Worm (Caenorhabditis elegans) whole organism, L4 larva: ENCODE results near the gene ZK84.4.
"Not testable (repeated sequence)": the region's sequence is repeated elsewhere in the genome, so short reads cannot be mapped to it uniquely, and the experiment has no call there.

ENCODE experiments used
- D1046.2 ChIP-seq: fragments of 200-800 bp; sonication (Bioruptor generic); IDR thresholded peaks from 2 replicates; pipeline ENCODE4 v1.3.6; 2022; ENCODE audit warnings: missing genetic modification characterization, missing compliant biosample characterization
- T26A8.4 ChIP-seq: fragments of 200-800 bp; sonication (Bioruptor generic); IDR thresholded peaks from 2 replicates; pipeline ENCODE4 v1.3.6; 2022; ENCODE audit warnings: missing genetic modification characterization, missing compliant biosample characterization
- Y5F2A.4 ChIP-seq: fragments of 200-800 bp; sonication (Bioruptor generic); optimal IDR thresholded peaks from 2 replicates; lab custom pipeline; 2018; ENCODE audit warnings: mild to moderate bottlenecking, missing genetic modification characterization, missing compliant biosample characterization
- Y75B8A.6 ChIP-seq: fragments of 200-800 bp; sonication (Bioruptor generic); IDR thresholded peaks from 2 replicates; pipeline ENCODE4 v1.3.6; 2022; ENCODE audit warnings: missing genetic modification reagents, missing genetic modification characterization, missing compliant biosample characterization
- ama-1 ChIP-seq: fragments of 150-350 bp; optimal IDR thresholded peaks from 2 replicates; lab custom pipeline; 2014; ENCODE audit warnings: inconsistent platforms, mixed read lengths
- ceh-28 ChIP-seq: fragments of 150-350 bp; optimal IDR thresholded peaks from 2 replicates; lab custom pipeline; 2014; ENCODE audit warnings: missing biosample characterization, missing genetic modification reagents, missing genetic modification characterization
- ceh-32 ChIP-seq: sonication (generic microtip); optimal IDR thresholded peaks from 2 replicates; lab custom pipeline; 2016; ENCODE audit warnings: mild to moderate bottlenecking, missing genetic modification characterization, missing compliant biosample characterization; ENCODE audit not compliant: poor library complexity
- ceh-62 ChIP-seq: sonication (generic microtip); optimal IDR thresholded peaks from 2 replicates; lab custom pipeline; 2017; ENCODE audit warnings: missing biosample characterization, missing genetic modification characterization
- ces-1 ChIP-seq: fragments of 150-350 bp; sonication (generic microtip); optimal IDR thresholded peaks from 4 replicates; lab custom pipeline; 2014; ENCODE audit warnings: missing biosample characterization, missing genetic modification reagents, missing genetic modification characterization
- ctbp-1 ChIP-seq: fragments of 200-800 bp; sonication (Bioruptor generic); IDR thresholded peaks from 2 replicates; pipeline ENCODE4 v1.3.6; 2022; ENCODE audit warnings: missing genetic modification reagents, missing genetic modification characterization, missing compliant biosample characterization
- dmd-9 ChIP-seq: fragments of 200-800 bp; sonication (Bioruptor generic); IDR thresholded peaks from 2 replicates; pipeline ENCODE4 v1.3.6; 2022; ENCODE audit warnings: missing genetic modification reagents, missing genetic modification characterization, missing compliant biosample characterization
- fkh-10 ChIP-seq: fragments of 150-350 bp; optimal IDR thresholded peaks from 2 replicates; lab custom pipeline; 2014; ENCODE audit warnings: missing biosample characterization, missing genetic modification reagents, missing genetic modification characterization
- fos-1 ChIP-seq: fragments of 150-350 bp; optimal IDR thresholded peaks from 2 replicates; lab custom pipeline; 2014; ENCODE audit warnings: missing biosample characterization, missing genetic modification characterization
- hif-1 ChIP-seq, 2 experiments: sonication (generic microtip); optimal IDR thresholded peaks; 2 replicates each; lab custom pipeline; 2016 to 2017; ENCODE audit warnings: missing compliant biosample characterization in 2 of 2, missing genetic modification characterization in 2 of 2, missing genetic modification reagents in 2 of 2, missing genotype in 2 of 2, mild to moderate bottlenecking in 1 of 2
- hlh-11 ChIP-seq: fragments of 200-800 bp; sonication (Bioruptor generic); optimal IDR thresholded peaks from 2 replicates; lab custom pipeline; 2018; ENCODE audit warnings: mild to moderate bottlenecking, missing genetic modification characterization, missing compliant biosample characterization
- hmg-1.1 ChIP-seq: fragments of 200-800 bp; sonication (Bioruptor generic); IDR thresholded peaks from 2 replicates; pipeline ENCODE4 v1.3.6; 2022; ENCODE audit warnings: missing genetic modification reagents, missing genetic modification characterization, missing compliant biosample characterization
- lim-7 ChIP-seq: fragments of 200-800 bp; sonication (Bioruptor generic); IDR thresholded peaks from 2 replicates; pipeline ENCODE4 v1.3.6; 2022; ENCODE audit warnings: missing genetic modification characterization, missing compliant biosample characterization
- lin-1 ChIP-seq: fragments of 200-800 bp; sonication (Bioruptor generic); IDR thresholded peaks from 2 replicates; pipeline ENCODE4 v1.3.6; 2022; ENCODE audit warnings: missing genetic modification reagents, missing genetic modification characterization, missing compliant biosample characterization
- lin-29 ChIP-seq: fragments of 200-800 bp; sonication (Bioruptor generic); IDR thresholded peaks from 2 replicates; pipeline ENCODE4 v1.3.6; 2022; ENCODE audit warnings: missing genetic modification reagents, missing genetic modification characterization, missing compliant biosample characterization
- lin-38 ChIP-seq: fragments of 200-800 bp; sonication (Bioruptor generic); IDR thresholded peaks from 2 replicates; pipeline ENCODE4 v1.3.6; 2022; ENCODE audit warnings: missing genetic modification reagents, missing genetic modification characterization, missing compliant biosample characterization
- madf-5 ChIP-seq, 2 experiments: fragments of 200-800 bp; sonication (Bioruptor generic); IDR thresholded peaks; 2 replicates each; pipeline ENCODE4 v1.3.6; 2022; ENCODE audit warnings: missing compliant biosample characterization in 2 of 2, missing genetic modification characterization in 2 of 2
- mxl-3 ChIP-seq: fragments of 200-800 bp; sonication (Bioruptor generic); optimal IDR thresholded peaks from 2 replicates; lab custom pipeline; 2018; ENCODE audit warnings: mild to moderate bottlenecking, missing genetic modification characterization, missing compliant biosample characterization
- nhr-10 ChIP-seq: fragments of 150-350 bp; optimal IDR thresholded peaks from 2 replicates; lab custom pipeline; 2014; ENCODE audit warnings: missing biosample characterization, missing genetic modification characterization
- nhr-111 ChIP-seq: fragments of 200-800 bp; sonication (Bioruptor generic); optimal IDR thresholded peaks from 2 replicates; lab custom pipeline; 2018; ENCODE audit warnings: mild to moderate bottlenecking, missing genetic modification characterization, missing compliant biosample characterization
- nhr-237 ChIP-seq: sonication (generic microtip); optimal IDR thresholded peaks from 2 replicates; lab custom pipeline; 2017; ENCODE audit warnings: missing biosample characterization, missing genetic modification characterization
- nhr-25 ChIP-seq: sonication (generic microtip); optimal IDR thresholded peaks from 2 replicates; lab custom pipeline; 2017; ENCODE audit warnings: missing genetic modification characterization, mild to moderate bottlenecking, missing compliant biosample characterization, antibody characterized with exemption, moderate library complexity, borderline replicate concordance; ENCODE audit not compliant: insufficient read depth
- nhr-28 ChIP-seq: fragments of 150-350 bp; optimal IDR thresholded peaks from 2 replicates; lab custom pipeline; 2014; ENCODE audit warnings: missing biosample characterization, missing genetic modification characterization
- nhr-6 ChIP-seq: fragments of 150-350 bp; optimal IDR thresholded peaks from 2 replicates; lab custom pipeline; 2014; ENCODE audit warnings: missing biosample characterization, missing genetic modification characterization
- nhr-77 ChIP-seq: fragments of 150-350 bp; optimal IDR thresholded peaks from 2 replicates; lab custom pipeline; 2014; ENCODE audit warnings: missing biosample characterization, missing genetic modification characterization
- pqm-1 ChIP-seq: sonication (generic microtip); optimal IDR thresholded peaks from 2 replicates; lab custom pipeline; 2017; ENCODE audit warnings: missing biosample characterization, missing genetic modification characterization
- snpc-1.2 ChIP-seq: fragments of 200-800 bp; sonication (Bioruptor generic); IDR thresholded peaks from 2 replicates; pipeline ENCODE4 v1.3.6; 2022; ENCODE audit warnings: missing genetic modification reagents, missing genetic modification characterization, missing compliant biosample characterization
- spr-1 ChIP-seq: sonication (generic microtip); optimal IDR thresholded peaks from 2 replicates; lab custom pipeline; 2016; ENCODE audit warnings: mild to moderate bottlenecking, missing genetic modification characterization, missing compliant biosample characterization
- spr-3 ChIP-seq: fragments of 200-800 bp; sonication (Bioruptor generic); optimal IDR thresholded peaks from 2 replicates; lab custom pipeline; 2018; ENCODE audit warnings: mild to moderate bottlenecking, missing genetic modification characterization, missing compliant biosample characterization
- tag-97 ChIP-seq: fragments of 200-800 bp; sonication (Bioruptor generic); IDR thresholded peaks from 2 replicates; pipeline ENCODE4 v1.3.6; 2022; ENCODE audit warnings: missing genetic modification characterization, missing compliant biosample characterization
- unc-62 ChIP-seq, 3 experiments: fragments of 150-350 bp in 1 of 3; sonication (generic microtip); optimal IDR thresholded peaks in 2 of 3; peaks in 1 of 3; 1 replicate in 1 of 3; 2 replicates in 2 of 3; lab custom pipeline; 2014 to 2017; ENCODE audit warnings: missing biosample characterization in 3 of 3, missing genetic modification characterization in 3 of 3, missing genetic modification reagents in 3 of 3, missing genotype in 1 of 3
- zip-2 ChIP-seq: fragments of 150-350 bp; optimal IDR thresholded peaks from 2 replicates; lab custom pipeline; 2014; ENCODE audit warnings: missing biosample characterization, missing genetic modification characterization

The ZK84.4 gene

DNA sequence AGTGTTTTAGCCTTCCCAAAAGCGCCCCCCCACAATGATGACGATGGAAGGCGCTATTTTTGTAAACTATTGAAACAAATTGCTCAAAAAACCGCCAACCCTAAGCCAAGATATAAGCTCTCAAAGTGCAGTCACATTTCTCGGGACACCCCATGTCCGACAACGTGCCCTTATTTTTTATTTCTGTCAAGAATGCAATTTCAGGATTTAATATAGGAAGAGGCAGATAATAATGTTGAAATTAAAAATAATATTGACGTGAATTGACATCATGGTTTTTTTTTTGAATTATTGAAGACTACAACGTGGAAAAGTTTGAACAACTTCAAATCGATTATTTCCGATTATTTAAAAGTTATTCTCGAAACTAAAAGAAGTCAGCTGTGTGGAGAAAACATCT is 5.3 kb upstream of the ZK84.4 start, which contains the start of gene ZK84.2:
Gene ZK84.2 (plus strand): TSS at position 301 of the 400 bp plus-strand sequence.
- not testable (repeated sequence) for TF ChIP-seq hlh-11 (tag; lab: Kevin White, UChicago); T26A8.4 (GFP tag; lab: Robert Waterston, UW); tag-97

DNA sequence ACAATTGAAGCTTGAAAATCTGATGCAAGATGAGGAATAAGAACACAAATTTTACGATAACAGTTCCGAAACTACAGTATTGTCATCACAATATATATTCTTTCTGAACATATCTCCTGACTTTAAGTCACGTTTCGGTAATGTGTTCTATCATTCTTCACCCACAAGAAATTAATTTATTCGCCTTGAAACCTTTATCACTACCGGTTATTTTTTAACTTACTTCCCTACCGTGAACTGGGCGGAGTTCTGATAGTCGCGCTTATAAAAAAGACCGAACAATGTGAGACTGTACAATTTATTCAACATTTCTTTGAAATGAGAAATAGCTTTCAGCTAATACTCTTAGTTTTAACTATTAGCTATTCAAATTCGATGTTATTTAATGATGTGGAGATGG is 1.8 kb upstream of the ZK84.4 start, which contains the start of gene ins-20:
Gene ins-20 (plus strand): TSS at position 301 of the 400 bp plus-strand sequence.
- TF ChIP-seq nhr-237 (no peak), ceh-32 (tag; lab: Kevin White, UChicago) (no peak), Y5F2A.4 (no peak), nhr-111 (GFP tag; lab: Kevin White, UChicago) (no peak), lin-38 (no peak), nhr-77 (tag; lab: Kevin White, UChicago) (no peak), Y75B8A.6 (no peak), lin-29 (GFP tag; lab: Robert Waterston, UW) (no peak), nhr-28 (no peak), ama-1 (lab: Kevin White, UChicago) (no peak), D1046.2 (GFP tag; lab: Robert Waterston, UW) (no peak), pqm-1 (tag; lab: Kevin White, UChicago) (no peak)
- TF ChIP-seq, all 104 proteins: peak for 0

DNA sequence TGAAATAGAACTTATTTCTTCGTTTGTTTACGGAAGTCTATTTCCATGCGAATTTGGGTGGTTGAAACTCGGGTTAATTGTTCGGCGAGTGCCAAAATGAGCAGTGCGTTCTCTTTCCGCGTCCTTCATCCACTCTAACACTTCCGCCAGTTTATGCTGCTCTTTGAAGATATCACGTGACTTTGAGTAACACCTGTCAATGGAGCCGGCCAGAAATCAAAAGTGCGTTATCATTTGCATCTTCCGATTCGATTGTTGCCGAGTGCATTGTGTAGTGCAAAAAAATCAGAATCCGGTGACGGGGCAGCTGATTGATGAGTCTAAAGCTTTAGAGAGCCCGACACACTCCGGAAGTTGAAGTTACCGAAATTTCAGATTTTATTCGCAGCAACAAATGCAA is 7.8 kb downstream of the ZK84.4 start:
- TF ChIP-seq unc-62 (GFP tag; optimal IDR thresholded peaks at IDR 0.05 in 1 of 2; lab: Kevin White, UChicago) (peak in 1 of 2 experiments; percentile 93), unc-62 (tag; optimal IDR thresholded peaks at IDR 0.05; lab: Kevin White, UChicago) (no peak), nhr-10 (tag; lab: Kevin White, UChicago) (no peak), nhr-25 (tag; lab: Kevin White, UChicago) (no peak), spr-1 (tag; lab: Kevin White, UChicago) (no peak)

DNA sequence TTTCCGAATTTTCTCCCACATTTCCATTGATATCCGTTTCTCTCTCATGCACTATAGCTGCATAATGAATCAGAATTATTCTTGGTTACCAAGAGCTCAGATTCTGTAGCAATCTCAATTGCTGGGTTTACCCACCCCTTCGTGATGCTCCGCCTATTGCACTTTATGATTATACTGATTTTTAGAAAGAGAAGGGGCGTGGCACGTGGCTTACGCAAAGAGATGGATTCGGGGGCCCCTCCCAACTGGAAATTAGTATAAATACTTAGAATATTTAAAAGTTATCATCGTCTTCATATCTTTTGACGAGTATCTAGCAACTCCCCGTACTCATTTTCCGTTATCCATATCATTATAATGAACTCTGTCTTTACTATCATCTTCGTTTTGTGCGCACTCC is 8.7 kb downstream of the ZK84.4 start, which contains the start of gene ins-6:
Gene ins-6 (plus strand): TSS at position 301 of the 400 bp plus-strand sequence.
- no peak for TF ChIP-seq Y5F2A.4
- TF ChIP-seq fkh-10 (GFP tag; lab: Kevin White, UChicago) = no peak
- no peak for TF ChIP-seq ceh-28 (tag; lab: Kevin White, UChicago)
- no peak for TF ChIP-seq spr-3 (GFP tag; lab: Kevin White, UChicago)
- TF ChIP-seq mxl-3 (GFP tag; lab: Kevin White, UChicago) = no peak
- TF ChIP-seq lim-7 = no peak
- no peak for TF ChIP-seq T26A8.4 (GFP tag; lab: Robert Waterston, UW)
- TF ChIP-seq ctbp-1 (GFP tag; lab: Robert Waterston, UW) = no peak
- TF ChIP-seq, all 104 proteins: peak for 0

DNA sequence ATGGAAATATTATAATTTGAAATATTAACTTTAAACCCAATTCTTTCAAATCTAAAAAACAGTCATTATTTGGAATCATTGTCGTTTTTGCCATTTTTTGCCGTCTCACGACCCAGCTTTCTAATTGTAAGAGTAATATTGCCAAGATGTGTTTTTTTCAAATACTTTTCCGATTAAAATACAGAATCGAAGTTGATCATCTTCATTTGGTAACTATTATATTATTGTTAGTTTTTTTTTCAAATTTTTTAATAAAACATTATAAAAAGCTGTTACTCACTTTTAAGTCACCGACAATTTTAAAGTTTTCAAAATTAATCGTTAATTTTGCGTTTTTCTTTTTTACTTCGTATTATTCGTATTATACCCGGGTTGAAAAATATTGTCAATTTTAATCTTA is 11.5 kb downstream of the ZK84.4 start, which contains the start of gene ins-5:
Gene ins-5 (plus strand): TSS at position 301 of the 400 bp plus-strand sequence.
- TF ChIP-seq ceh-32 (tag; lab: Kevin White, UChicago) = no peak
- no peak for TF ChIP-seq hif-1 (tag; optimal IDR thresholded peaks at IDR 0.05; lab: Kevin White, UChicago)
- TF ChIP-seq zip-2 = no peak
- no peak for TF ChIP-seq snpc-1.2
- TF ChIP-seq fos-1 (tag; lab: Kevin White, UChicago) = no peak
- no peak for TF ChIP-seq ces-1 (GFP tag; lab: Kevin White, UChicago)
- no peak for TF ChIP-seq nhr-6 (tag; lab: Kevin White, UChicago)
- no peak for TF ChIP-seq lim-7
- TF ChIP-seq nhr-28 = no peak
- TF ChIP-seq lin-1 (GFP tag; lab: Robert Waterston, UW) = no peak
- TF ChIP-seq dmd-9 (GFP tag; lab: Robert Waterston, UW) = no peak
- no peak for TF ChIP-seq Y75B8A.6
- no peak for TF ChIP-seq ceh-62 (tag; lab: Kevin White, UChicago)
- TF ChIP-seq hmg-1.1 (GFP tag; lab: Robert Waterston, UW) = no peak
- no peak for TF ChIP-seq Y5F2A.4
- no peak for TF ChIP-seq madf-5 (GFP tag; IDR thresholded peaks at IDR 0.05; lab: Robert Waterston, UW)
- TF ChIP-seq, all 104 proteins: peak for 0
